Worm (Caenorhabditis elegans) whole organism, mixed stage, embryonic: ENCODE results near the gene F54D5.15.

Experiments used
- blmp-1 ChIP-seq: fragments of 150-350 bp; optimal IDR thresholded peaks from 2 replicates; lab custom pipeline; 2014; ENCODE audit warnings: missing biosample characterization, missing genetic modification characterization
- mep-1 ChIP-seq: fragments of 150-350 bp; optimal IDR thresholded peaks from 2 replicates; lab custom pipeline; 2017; ENCODE audit warnings: missing biosample characterization, missing genetic modification reagents, missing genetic modification characterization, inconsistent platforms
- nhr-12 ChIP-seq: fragments of 150-350 bp; optimal IDR thresholded peaks from 2 replicates; lab custom pipeline; 2014; ENCODE audit warnings: missing biosample characterization, missing genetic modification characterization
- unc-39 ChIP-seq: fragments of 150-350 bp; optimal IDR thresholded peaks from 2 replicates; lab custom pipeline; 2014; ENCODE audit warnings: missing biosample characterization, missing genetic modification characterization

DNA sequence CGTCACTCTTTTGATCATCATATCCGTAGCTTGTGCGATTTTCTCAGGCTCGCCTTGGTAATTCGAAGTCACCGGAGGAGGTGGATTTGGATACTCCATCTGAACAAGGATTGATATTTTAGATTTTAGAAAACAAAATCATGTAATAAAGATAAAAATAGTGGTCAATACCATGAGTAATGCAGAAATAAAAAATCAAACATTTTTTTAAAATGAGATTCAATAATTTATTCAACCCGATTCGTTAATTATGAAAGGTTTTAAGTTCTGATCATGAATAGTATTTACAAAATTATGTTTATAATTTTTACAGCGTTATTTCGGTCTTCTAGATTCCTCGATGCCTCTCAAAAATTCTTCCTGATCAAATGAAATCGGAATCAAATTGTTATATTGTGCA lies 30.3 kb downstream of the F54D5.15 start, which contains the start of gene mdt-8:
- TF ChIP-seq blmp-1 (tag; lab: Kevin White, UChicago) (no peak), mep-1 (tag; lab: Kevin White, UChicago) (no peak), nhr-12 (tag; lab: Kevin White, UChicago) (no peak), unc-39 (tag; lab: Kevin White, UChicago) (no peak)
